Worm (Caenorhabditis elegans): ENCODE measurements around the gene nol-10.

DNA sequence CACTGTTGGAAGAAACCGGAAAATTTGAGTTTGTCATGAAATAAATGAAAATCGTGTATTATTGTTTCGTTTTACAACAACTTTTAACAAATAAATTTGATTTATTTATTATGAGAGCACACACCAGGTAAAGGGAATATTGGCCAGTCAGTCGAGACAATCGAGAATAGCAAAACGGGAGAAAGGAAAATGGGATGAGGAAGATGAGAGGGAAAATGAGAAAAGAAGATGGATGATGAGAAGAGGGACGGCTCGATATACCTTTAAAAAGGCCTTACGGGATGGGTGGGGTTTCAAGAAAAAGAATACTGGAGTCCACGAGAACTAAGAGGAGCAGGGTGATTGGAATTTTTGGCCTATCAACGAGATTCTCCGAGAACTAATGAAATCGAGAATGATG is 21.7 kb upstream of the nol-10 start:
- TF ChIP-seq W03F9.2 (tag; optimal IDR thresholded peaks at IDR 0.05) (no peak), him-1 (tag; optimal IDR thresholded peaks at IDR 0.05) (no peak), dao-5 (tag; optimal IDR thresholded peaks at IDR 0.05) (no peak)

Measured in whole organism, L4/young adult.